Worm (Caenorhabditis elegans) whole organism, young adult: ENCODE data around the gene pelo-1.
A peak's percentile ranks its signal among the peaks of the same experiment; 100 is the strongest.

Source experiments
- B0019.2 ChIP-seq: fragments of 200-800 bp; sonication (Bioruptor generic); conservative IDR thresholded peaks from 2 replicates; pipeline ENCODE4 v1.3.6; 2022; ENCODE audit warnings: missing genetic modification reagents, missing genetic modification characterization, missing compliant biosample characterization
- B0035.1 ChIP-seq: sonication (generic microtip); optimal IDR thresholded peaks from 2 replicates; lab custom pipeline; 2016; ENCODE audit warnings: missing genetic modification characterization, mild to moderate bottlenecking, missing compliant biosample characterization, missing genotype, missing genetic modification reagents
- D2030.7 ChIP-seq: fragments of 200-800 bp; sonication (Bioruptor generic); IDR thresholded peaks from 2 replicates; pipeline ENCODE4 v1.3.6; 2022; ENCODE audit warnings: missing genetic modification reagents, missing genetic modification characterization, missing compliant biosample characterization
- F10E7.11 ChIP-seq: sonication (generic microtip); optimal IDR thresholded peaks from 2 replicates; lab custom pipeline; 2017; ENCODE audit warnings: mild to moderate bottlenecking, missing genetic modification characterization, moderate library complexity, missing compliant biosample characterization
- F37B4.10 ChIP-seq: fragments of 200-800 bp; sonication (Bioruptor generic); IDR thresholded peaks from 2 replicates; pipeline ENCODE4 v1.3.6; 2022; ENCODE audit warnings: missing genetic modification characterization, missing compliant biosample characterization
- F39B2.1 ChIP-seq: fragments of 200-800 bp; sonication (Bioruptor generic); IDR thresholded peaks from 2 replicates; pipeline ENCODE4 v1.3.6; 2022; ENCODE audit warnings: missing genetic modification reagents, missing genetic modification characterization, missing compliant biosample characterization
- F57A8.1 ChIP-seq: fragments of 200-800 bp; sonication (Bioruptor generic); optimal IDR thresholded peaks from 2 replicates; lab custom pipeline; 2018; ENCODE audit warnings: mild to moderate bottlenecking, missing genetic modification characterization, moderate library complexity, missing compliant biosample characterization
- K12H6.12 ChIP-seq: fragments of 200-800 bp; sonication (Bioruptor generic); optimal IDR thresholded peaks from 2 replicates; lab custom pipeline; 2018; ENCODE audit warnings: mild to moderate bottlenecking, missing genetic modification characterization, missing compliant biosample characterization
- T26A5.8 ChIP-seq: sonication (generic microtip); optimal IDR thresholded peaks from 2 replicates; lab custom pipeline; 2016; ENCODE audit warnings: missing genetic modification characterization, missing compliant biosample characterization
- Y53G8AR.9 ChIP-seq: fragments of 200-800 bp; sonication (Bioruptor generic); conservative IDR thresholded peaks from 2 replicates; pipeline ENCODE4 v1.3.6; 2022; ENCODE audit warnings: missing genetic modification reagents, missing genetic modification characterization, missing compliant biosample characterization
- Y56A3A.18 ChIP-seq: fragments of 200-800 bp; sonication (Bioruptor generic); IDR thresholded peaks from 2 replicates; pipeline ENCODE4 v1.3.6; 2022; ENCODE audit warnings: missing genetic modification reagents, missing genetic modification characterization, missing compliant biosample characterization
- Y67H2A.10 ChIP-seq: fragments of 200-800 bp; sonication (Bioruptor generic); conservative IDR thresholded peaks from 2 replicates; pipeline ENCODE4 v1.3.6; 2022; ENCODE audit warnings: missing genetic modification reagents, missing genetic modification characterization, missing compliant biosample characterization
- ZK185.1 ChIP-seq: sonication (generic microtip); optimal IDR thresholded peaks from 2 replicates; lab custom pipeline; 2016; ENCODE audit warnings: mild to moderate bottlenecking, missing genetic modification characterization, missing compliant biosample characterization; ENCODE audit not compliant: poor library complexity, severe bottlenecking
- ama-1 ChIP-seq, 3 experiments: fragments of 150-350 bp in 1 of 3; sonication (generic microtip) in 2 of 3; optimal IDR thresholded peaks; 2 replicates each; lab custom pipeline; 2014 to 2018; ENCODE audit warnings: missing biosample characterization in 2 of 3, missing genetic modification characterization in 2 of 3, missing genetic modification reagents in 2 of 3
- bed-2 ChIP-seq: fragments of 200-800 bp; sonication (Bioruptor generic); IDR thresholded peaks from 2 replicates; pipeline ENCODE4 v1.3.6; 2022; ENCODE audit warnings: missing genetic modification reagents, missing genetic modification characterization, missing compliant biosample characterization
- ceh-27 ChIP-seq: fragments of 200-800 bp; sonication (Bioruptor generic); optimal IDR thresholded peaks from 2 replicates; lab custom pipeline; 2018; ENCODE audit warnings: mild to moderate bottlenecking, missing genetic modification characterization, moderate library complexity, missing compliant biosample characterization
- chd-7 ChIP-seq: sonication (generic microtip); optimal IDR thresholded peaks from 2 replicates; lab custom pipeline; 2016; ENCODE audit warnings: mild to moderate bottlenecking, missing genetic modification characterization, moderate library complexity, missing compliant biosample characterization
- die-1 ChIP-seq: sonication (generic microtip); optimal IDR thresholded peaks from 2 replicates; lab custom pipeline; 2016; ENCODE audit warnings: missing genotype, mild to moderate bottlenecking, missing genetic modification characterization, missing compliant biosample characterization
- dox-1 ChIP-seq: fragments of 200-800 bp; sonication (Bioruptor generic); IDR thresholded peaks from 2 replicates; pipeline ENCODE4 v1.3.6; 2022; ENCODE audit warnings: missing genetic modification reagents, missing genetic modification characterization, missing compliant biosample characterization
- efl-1 ChIP-seq: fragments of 150-350 bp; optimal IDR thresholded peaks from 2 replicates; lab custom pipeline; 2014; ENCODE audit warnings: missing biosample characterization, missing genetic modification reagents, missing genetic modification characterization
- egl-44 ChIP-seq: fragments of 200-800 bp; sonication (Bioruptor generic); IDR thresholded peaks from 2 replicates; pipeline ENCODE4 v1.3.6; 2022; ENCODE audit warnings: missing genetic modification reagents, missing genetic modification characterization, missing compliant biosample characterization
- egrh-3 ChIP-seq: fragments of 200-800 bp; sonication (Bioruptor generic); IDR thresholded peaks from 2 replicates; pipeline ENCODE4 v1.3.6; 2022; ENCODE audit warnings: missing genetic modification reagents, missing genetic modification characterization, missing compliant biosample characterization
- ekl-4 ChIP-seq: fragments of 200-800 bp; sonication (Bioruptor generic); IDR thresholded peaks from 2 replicates; pipeline ENCODE4 v1.3.6; 2022; ENCODE audit warnings: missing genetic modification reagents, missing genetic modification characterization, missing compliant biosample characterization
- ets-4 ChIP-seq: fragments of 200-800 bp; sonication (Bioruptor generic); optimal IDR thresholded peaks from 2 replicates; lab custom pipeline; 2018; ENCODE audit warnings: mild to moderate bottlenecking, missing genetic modification characterization, missing compliant biosample characterization
- fkh-3 ChIP-seq: sonication (generic microtip); optimal IDR thresholded peaks from 2 replicates; lab custom pipeline; 2016; ENCODE audit warnings: mild to moderate bottlenecking, missing genetic modification characterization, missing compliant biosample characterization
- him-1 ChIP-seq: sonication (generic microtip); optimal IDR thresholded peaks from 2 replicates; lab custom pipeline; 2016; ENCODE audit warnings: missing genotype, missing genetic modification reagents, missing genetic modification characterization, missing compliant biosample characterization
- hlh-12 ChIP-seq: sonication (generic microtip); optimal IDR thresholded peaks from 2 replicates; lab custom pipeline; 2016; ENCODE audit warnings: missing genetic modification characterization, missing compliant biosample characterization
- lin-35 ChIP-seq, 3 experiments: fragments of 150-350 bp in 2 of 3; sonication (generic microtip) in 1 of 3; optimal IDR thresholded peaks; 2 replicates each; lab custom pipeline; 2014 to 2018; ENCODE audit warnings: missing biosample characterization in 3 of 3, missing genetic modification characterization in 3 of 3, missing genetic modification reagents in 3 of 3
- lir-1 ChIP-seq: fragments of 200-800 bp; sonication (Bioruptor generic); conservative IDR thresholded peaks from 2 replicates; pipeline ENCODE4 v1.3.6; 2022; ENCODE audit warnings: missing genetic modification reagents, missing genetic modification characterization, missing compliant biosample characterization
- lsl-1 ChIP-seq: fragments of 200-800 bp; sonication (Bioruptor generic); optimal IDR thresholded peaks from 2 replicates; lab custom pipeline; 2018; ENCODE audit warnings: mild to moderate bottlenecking, missing genetic modification characterization, moderate library complexity, missing compliant biosample characterization
- madf-6 ChIP-seq: fragments of 200-800 bp; sonication (Bioruptor generic); IDR thresholded peaks from 2 replicates; pipeline ENCODE4 v1.3.6; 2022; ENCODE audit warnings: missing genetic modification reagents, missing genetic modification characterization, missing compliant biosample characterization
- mxl-1 ChIP-seq: sonication (generic microtip); optimal IDR thresholded peaks from 2 replicates; lab custom pipeline; 2016; ENCODE audit warnings: missing genetic modification characterization, missing compliant biosample characterization
- nfya-1 ChIP-seq: sonication (generic microtip); optimal IDR thresholded peaks from 2 replicates; lab custom pipeline; 2017; ENCODE audit warnings: antibody characterized with exemption, missing compliant biosample characterization, missing genetic modification characterization, borderline replicate concordance; ENCODE audit not compliant: insufficient read depth
- nhr-120 ChIP-seq: fragments of 200-800 bp; sonication (Bioruptor generic); IDR thresholded peaks from 2 replicates; pipeline ENCODE4 v1.3.6; 2022; ENCODE audit warnings: missing genetic modification characterization, missing compliant biosample characterization
- pha-4 ChIP-seq: fragments of 150-350 bp; sonication (generic microtip); optimal IDR thresholded peaks from 2 replicates; lab custom pipeline; 2014; ENCODE audit warnings: missing biosample characterization, missing genetic modification reagents, missing genetic modification characterization
- repo-1 ChIP-seq: sonication (generic microtip); optimal IDR thresholded peaks from 2 replicates; lab custom pipeline; 2017; ENCODE audit warnings: mild to moderate bottlenecking, missing genetic modification characterization, missing compliant biosample characterization
- rpc-1 ChIP-seq, 2 experiments: fragments of 150-350 bp in 1 of 2; sonication (generic microtip) in 1 of 2; optimal IDR thresholded peaks; 2 replicates each; lab custom pipeline; 2014 to 2018; ENCODE audit warnings: missing biosample characterization in 1 of 2, missing genetic modification characterization in 1 of 2, missing genetic modification reagents in 1 of 2, missing genotype in 1 of 2
- snpc-1.3 ChIP-seq: sonication (generic microtip); optimal IDR thresholded peaks from 2 replicates; lab custom pipeline; 2017; ENCODE audit warnings: missing genetic modification characterization, mild to moderate bottlenecking, missing compliant biosample characterization, antibody characterized with exemption, moderate library complexity, missing genotype, missing genetic modification reagents; ENCODE audit not compliant: insufficient read depth
- snpc-4 ChIP-seq, 5 experiments: fragments of 150-350 bp in 1 of 5; sonication (generic microtip) in 4 of 5; optimal IDR thresholded peaks; 2 replicates each; lab custom pipeline; 2014 to 2018; ENCODE audit warnings: missing genetic modification characterization in 5 of 5, missing biosample characterization in 3 of 5, antibody characterized with exemption in 2 of 5, mild to moderate bottlenecking in 2 of 5, missing compliant biosample characterization in 2 of 5, missing genotype in 2 of 5, moderate library complexity in 2 of 5, missing genetic modification reagents in 1 of 5
- sptf-2 ChIP-seq: fragments of 200-800 bp; sonication (Bioruptor generic); optimal IDR thresholded peaks from 2 replicates; lab custom pipeline; 2018; ENCODE audit warnings: mild to moderate bottlenecking, missing genetic modification characterization, missing compliant biosample characterization
- tbp1 ChIP-seq: fragments of 200-800 bp; sonication (Bioruptor generic); optimal IDR thresholded peaks from 2 replicates; lab custom pipeline; 2018; ENCODE audit warnings: mild to moderate bottlenecking, missing genetic modification characterization, missing compliant biosample characterization
- tbx-9 ChIP-seq: sonication (generic microtip); optimal IDR thresholded peaks from 2 replicates; lab custom pipeline; 2016; ENCODE audit warnings: borderline replicate concordance, missing genetic modification characterization, inconsistent platforms, missing compliant biosample characterization
- unc-130 ChIP-seq: sonication (generic microtip); optimal IDR thresholded peaks from 2 replicates; lab custom pipeline; 2016; ENCODE audit warnings: missing genetic modification reagents, missing genetic modification characterization, missing compliant biosample characterization
- unc-62 ChIP-seq: fragments of 150-350 bp; optimal IDR thresholded peaks from 2 replicates; lab custom pipeline; 2014; ENCODE audit warnings: missing biosample characterization, missing genetic modification reagents, missing genetic modification characterization
- zim-3 ChIP-seq: sonication (generic microtip); optimal IDR thresholded peaks from 2 replicates; lab custom pipeline; 2017; ENCODE audit warnings: mild to moderate bottlenecking, missing genetic modification characterization, moderate library complexity, missing compliant biosample characterization
- ztf-26 ChIP-seq: sonication (generic microtip); optimal IDR thresholded peaks from 2 replicates; lab custom pipeline; 2017; ENCODE audit warnings: missing genetic modification characterization, missing compliant biosample characterization
- ztf-6 ChIP-seq: fragments of 200-800 bp; sonication (Bioruptor generic); IDR thresholded peaks from 2 replicates; pipeline ENCODE4 v1.3.6; 2022; ENCODE audit warnings: missing genetic modification reagents, missing genetic modification characterization, missing compliant biosample characterization

pelo-1 gene

DNA sequence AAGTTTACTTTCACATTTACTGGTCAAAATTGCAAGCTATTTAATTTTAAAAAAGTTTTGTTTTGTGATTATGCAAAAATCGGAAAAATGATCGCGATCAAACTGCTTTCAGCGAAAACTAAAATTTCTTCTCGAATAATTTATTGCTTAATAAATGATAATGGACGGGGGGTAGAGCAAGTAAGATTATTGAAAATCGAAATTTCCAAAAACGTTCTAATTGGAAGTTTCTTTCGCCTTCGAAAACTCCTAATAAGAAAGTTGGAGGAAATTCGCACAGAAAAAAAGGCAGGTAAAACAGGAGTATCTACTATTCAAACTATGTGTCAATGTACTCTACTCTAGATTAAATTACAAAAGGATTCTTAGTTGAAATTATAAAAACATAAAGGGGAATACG is 31.8 kb downstream of the pelo-1 start (continued):
- TF ChIP-seq Y56A3A.18 (GFP tag; lab: Robert Waterston, UW) (no peak), B0019.2 (no peak), ztf-26 (tag; lab: Kevin White, UChicago) (no peak), snpc-4 (GFP tag; optimal IDR thresholded peaks at IDR 0.05; lab: Kevin White, UChicago) (no peak), snpc-4 (tag; optimal IDR thresholded peaks at IDR 0.05; lab: Kevin White, UChicago) (peak in 3 of 4 experiments; percentile 9 to 49 (median 48)), die-1 (tag; lab: Kevin White, UChicago) (peak; percentile 54), unc-130 (GFP tag; lab: Kevin White, UChicago) (peak; percentile 69), Y67H2A.10 (GFP tag; lab: Robert Waterston, UW) (no peak), hlh-12 (tag; lab: Kevin White, UChicago) (no peak), nhr-120 (GFP tag; lab: Robert Waterston, UW) (no peak), zim-3 (tag; lab: Kevin White, UChicago) (peak; percentile 63), dox-1 (peak; percentile 3; the same call in 1 of the 2 replicates), K12H6.12 (tag; lab: Kevin White, UChicago) (no peak), him-1 (peak; percentile 63), ceh-27 (GFP tag; lab: Kevin White, UChicago) (no peak), ekl-4 (peak; percentile 70), lin-35 (GFP tag; optimal IDR thresholded peaks at IDR 0.05; lab: Kevin White, UChicago) (no peak), Y53G8AR.9 (peak; percentile 89), ets-4 (GFP tag; lab: Kevin White, UChicago) (no peak), F57A8.1 (GFP tag; lab: Kevin White, UChicago) (no peak), B0035.1 (tag; lab: Kevin White, UChicago) (no peak), repo-1 (tag; lab: Kevin White, UChicago) (peak; percentile 82), F39B2.1 (peak; percentile 9; the same call in 1 of the 2 replicates), tbx-9 (tag; lab: Kevin White, UChicago) (no peak), F10E7.11 (peak; percentile 79), madf-6 (peak; percentile 68), egrh-3 (GFP tag; lab: Robert Waterston, UW) (no peak), bed-2 (no peak), ama-1 (optimal IDR thresholded peaks at IDR 0.05; lab: Kevin White, UChicago) (no peak), ama-1 (GFP tag; optimal IDR thresholded peaks at IDR 0.05; lab: Kevin White, UChicago) (peak in 1 of 2 experiments; percentile 81), sptf-2 (GFP tag; lab: Kevin White, UChicago) (no peak), lsl-1 (GFP tag; lab: Kevin White, UChicago) (peak; percentile 41), F37B4.10 (GFP tag; lab: Robert Waterston, UW) (no peak), efl-1 (GFP tag; lab: Kevin White, UChicago) (no peak), ztf-6 (GFP tag; lab: Robert Waterston, UW) (no peak), mxl-1 (tag; lab: Kevin White, UChicago) (no peak), rpc-1 (optimal IDR thresholded peaks at IDR 0.05; lab: Kevin White, UChicago) (no peak), rpc-1 (tag; optimal IDR thresholded peaks at IDR 0.05; lab: Kevin White, UChicago) (peak; percentile 7), T26A5.8 (tag; lab: Kevin White, UChicago) (peak; percentile 15), unc-62 (no peak), lir-1 (GFP tag; lab: Robert Waterston, UW) (no peak), snpc-1.3 (peak; percentile 77), chd-7 (tag; lab: Kevin White, UChicago) (peak; percentile 42), pha-4 (tag; lab: Kevin White, UChicago) (no peak), egl-44 (GFP tag; lab: Robert Waterston, UW) (no peak), D2030.7 (GFP tag; lab: Robert Waterston, UW) (peak; percentile 63), nfya-1 (tag; lab: Kevin White, UChicago) (no peak), fkh-3 (peak; percentile 54), tbp1 (GFP tag; lab: Kevin White, UChicago) (peak; percentile 47), ZK185.1 (tag; lab: Kevin White, UChicago) (no peak)
